Worm (Caenorhabditis elegans) whole organism, L4/young adult: ENCODE measurements around the gene F13D12.3.

ENCODE experiments used
- dao-5 ChIP-seq: sonication (generic microtip); optimal IDR thresholded peaks from 2 replicates; lab custom pipeline; 2016; ENCODE audit warnings: missing genotype, missing genetic modification characterization, moderate library complexity, missing compliant biosample characterization
- him-1 ChIP-seq: sonication (generic microtip); optimal IDR thresholded peaks from 2 replicates; lab custom pipeline; 2016; ENCODE audit warnings: missing genotype, missing genetic modification reagents, missing genetic modification characterization, missing compliant biosample characterization

ce11 chrII:11766472-11766871 is 46.3 kb downstream of the F13D12.3 start, which contains the start of gene F44E5.2:
- no peak for TF ChIP-seq dao-5 (tag; lab: Kevin White, UChicago)
- TF ChIP-seq him-1 (tag; lab: Kevin White, UChicago) = no peak
